Worm (Caenorhabditis elegans) whole organism, L1 larva: ENCODE measurements around the gene B0001.3.

Source experiments
- aha-1 ChIP-seq: fragments of 150-350 bp; optimal IDR thresholded peaks from 2 replicates; lab custom pipeline; 2014; ENCODE audit warnings: missing biosample characterization, missing genetic modification characterization
- fkh-10 ChIP-seq: sonication (generic microtip); optimal IDR thresholded peaks from 2 replicates; lab custom pipeline; 2017; ENCODE audit warnings: missing biosample characterization, missing genetic modification reagents, missing genetic modification characterization
- lin-35 ChIP-seq, 2 experiments: fragments of 150-350 bp; optimal IDR thresholded peaks; 2 replicates each; lab custom pipeline; 2014; ENCODE audit warnings: missing biosample characterization in 2 of 2, missing genetic modification characterization in 2 of 2, missing genetic modification reagents in 2 of 2
- lin-39 ChIP-seq: fragments of 150-350 bp; optimal IDR thresholded peaks from 2 replicates; lab custom pipeline; 2014; ENCODE audit warnings: missing biosample characterization, missing genetic modification reagents, missing genetic modification characterization
- lsy-2 ChIP-seq, 2 experiments: fragments of 150-350 bp; optimal IDR thresholded peaks; 2 replicates each; lab custom pipeline; 2014; ENCODE audit warnings: missing biosample characterization in 2 of 2, missing genetic modification characterization in 2 of 2
- nhr-11 ChIP-seq: fragments of 150-350 bp; optimal IDR thresholded peaks from 2 replicates; lab custom pipeline; 2014; ENCODE audit warnings: missing biosample characterization, missing genetic modification characterization
- nhr-47 ChIP-seq: sonication (generic microtip); optimal IDR thresholded peaks from 2 replicates; lab custom pipeline; 2016; ENCODE audit warnings: mild to moderate bottlenecking, missing genetic modification characterization, moderate library complexity, missing compliant biosample characterization
- unc-62 ChIP-seq: fragments of 150-350 bp; optimal IDR thresholded peaks from 2 replicates; lab custom pipeline; 2014; ENCODE audit warnings: missing biosample characterization, missing genetic modification reagents, missing genetic modification characterization

ce11 chrIV:12131308-12132072 lies 14.0 kb downstream of the B0001.3 start:
- TF ChIP-seq aha-1 (tag; lab: Kevin White, UChicago) (no peak), lsy-2 (tag; optimal IDR thresholded peaks at IDR 0.05; lab: Kevin White, UChicago) (no peak), nhr-11 (tag; lab: Kevin White, UChicago) (no peak), lin-39 (tag; lab: Kevin White, UChicago) (no peak), unc-62 (no peak), fkh-10 (GFP tag; lab: Kevin White, UChicago) (no peak), lin-35 (GFP tag; optimal IDR thresholded peaks at IDR 0.05; lab: Kevin White, UChicago) (no peak), nhr-47 (tag; lab: Kevin White, UChicago) (no peak)
